Fruit fly (Drosophila melanogaster): ENCODE measurements around the gene fws.

Gene fws

DNA sequence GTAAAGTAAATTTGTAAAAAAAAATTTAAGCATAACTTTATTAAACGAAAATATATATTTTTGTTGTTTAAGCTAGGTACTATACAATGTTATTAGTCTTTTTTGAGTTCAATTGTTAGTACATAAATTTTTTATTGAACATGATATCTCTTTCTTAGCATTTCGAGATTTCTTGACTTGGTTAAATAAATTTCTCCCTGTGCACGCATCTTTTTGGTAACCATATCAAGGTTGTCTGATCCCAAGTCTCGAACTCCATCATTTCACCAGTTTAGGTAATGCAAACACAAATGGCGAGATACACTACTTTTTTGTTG, 49.5 kb downstream of the fws start:
- TF ChIP-seq noc (tag; optimal IDR thresholded peaks at IDR 0.05): no peak

DNA sequence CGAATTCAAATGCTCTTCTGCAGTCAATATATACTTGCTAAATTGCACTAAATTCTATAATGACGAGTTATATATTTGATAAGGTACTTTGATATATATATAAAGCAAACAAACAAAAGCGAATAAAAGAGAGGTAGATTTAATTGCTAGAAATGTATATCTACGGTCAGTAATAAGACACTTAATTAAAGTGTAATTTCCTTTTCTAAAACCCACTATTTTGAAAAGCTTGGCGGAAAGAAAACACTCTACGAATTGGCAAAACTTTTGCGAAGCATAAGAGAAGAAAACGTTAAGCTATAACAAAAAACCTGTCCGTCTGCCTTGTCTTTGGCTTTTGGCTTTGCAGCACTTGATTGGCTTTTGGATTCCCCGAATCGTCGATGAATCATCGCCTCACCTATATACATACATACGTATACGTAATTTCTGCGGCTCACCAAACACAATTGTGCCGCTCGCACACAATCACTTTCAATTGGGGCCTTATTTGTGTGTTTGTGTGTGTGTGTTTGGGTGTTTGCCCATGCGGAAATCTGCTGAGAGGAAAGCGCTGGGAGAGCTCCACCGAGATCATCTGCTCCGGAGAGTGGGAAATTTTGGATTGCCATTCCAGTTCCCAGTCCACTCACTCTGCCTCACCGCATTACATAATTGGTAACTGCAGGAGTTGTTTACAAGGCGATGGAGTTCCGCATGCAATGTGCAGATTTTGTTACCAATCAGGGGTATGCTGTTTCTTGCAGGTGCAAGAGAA, 50.0 kb downstream of the fws start:
- peak; percentile 30 for TF ChIP-seq noc (tag; optimal IDR thresholded peaks at IDR 0.05)

DNA sequence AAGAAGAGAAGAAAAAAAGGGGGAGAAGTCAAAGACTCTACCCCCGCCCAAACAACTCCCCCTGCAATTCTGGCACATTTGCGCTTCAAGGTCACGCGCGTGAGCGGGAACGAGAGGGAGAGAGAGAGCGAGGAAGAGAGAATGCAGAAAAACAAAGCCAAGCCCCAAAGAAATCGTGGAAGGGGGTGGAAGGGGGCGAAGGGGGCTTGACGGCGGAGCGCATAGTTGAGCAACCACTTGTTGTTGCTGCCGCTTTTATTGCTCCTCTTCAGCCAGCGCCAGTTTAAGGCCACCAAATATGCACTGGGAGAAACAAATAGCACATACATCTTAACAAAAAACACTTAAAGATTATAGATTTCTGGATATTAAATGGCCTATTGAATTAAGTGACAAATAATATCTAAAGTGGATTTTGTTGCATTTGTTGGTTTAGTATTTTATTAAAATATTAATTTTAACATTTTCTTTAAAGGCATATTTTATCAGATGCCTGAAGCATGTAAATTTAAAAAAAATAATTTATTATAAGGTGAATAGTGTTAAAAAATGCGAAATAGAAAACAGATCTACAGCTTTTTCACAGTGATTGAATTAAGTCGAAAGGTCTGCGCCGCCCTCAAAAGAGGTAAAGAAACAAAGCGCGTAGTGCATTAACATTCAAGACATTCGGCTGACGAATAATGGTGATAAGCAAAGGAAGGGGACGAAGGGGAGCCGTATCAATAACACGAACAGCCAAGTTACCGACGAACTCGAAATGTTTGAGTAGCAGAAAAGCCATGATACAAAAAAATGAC, 50.8 kb downstream of the fws start:
- TF ChIP-seq noc (tag; optimal IDR thresholded peaks at IDR 0.05): peak; percentile 97
